Worm (Caenorhabditis elegans): Measurements from ENCODE around the gene tos-1.
A peak's percentile ranks its signal among the peaks of the same experiment; 100 is the strongest.

tos-1 gene

ce11 chrV:9343629-9344624 is at the start of gene tos-1 (continued):
- TF ChIP-seq hlh-30 (tag; optimal IDR thresholded peaks at IDR 0.05; ENCODE audit: insufficient read depth) = peak; percentile 100
- peak; percentile 77; the same call in 1 of the 2 replicates for TF ChIP-seq set-16 (GFP tag; IDR thresholded peaks at IDR 0.05)
- TF ChIP-seq dmd-8 (GFP tag; IDR thresholded peaks at IDR 0.05) = no peak
- TF ChIP-seq Y48G9A.11 (GFP tag; IDR thresholded peaks at IDR 0.05) = peak; percentile 93
- TF ChIP-seq lin-15B (tag; optimal IDR thresholded peaks at IDR 0.05) = peak; percentile 58
- peak; percentile 98 for TF ChIP-seq zfp-3 (GFP tag; conservative IDR thresholded peaks at IDR 0.05)
- TF ChIP-seq daf-16 (GFP tag; optimal IDR thresholded peaks at IDR 0.05) = peak; percentile 68 to 95
- TF ChIP-seq daf-16 (tag; optimal IDR thresholded peaks at IDR 0.05) = peak; percentile 74
- peak; percentile 96 for TF ChIP-seq nhr-77 (tag; optimal IDR thresholded peaks at IDR 0.05)
- peak; percentile 85 for TF ChIP-seq spr-3 (GFP tag; optimal IDR thresholded peaks at IDR 0.05)
- peak; percentile 46 for TF ChIP-seq lin-39 (tag; optimal IDR thresholded peaks at IDR 0.05)
- TF ChIP-seq ceh-20 (GFP tag; IDR thresholded peaks at IDR 0.05) = peak; percentile 100
- TF ChIP-seq spr-1 (tag; optimal IDR thresholded peaks at IDR 0.05) = peak; percentile 90
- TF ChIP-seq nhr-48 (tag; optimal IDR thresholded peaks at IDR 0.05) = peak; percentile 97
- peak; percentile 77; the same call in 1 of the 2 replicates for TF ChIP-seq mxl-2 (GFP tag; conservative IDR thresholded peaks at IDR 0.05)
- peak; percentile 97 for TF ChIP-seq nhr-102 (tag; optimal IDR thresholded peaks at IDR 0.05)
- peak; percentile 74 for TF ChIP-seq lin-1 (GFP tag; IDR thresholded peaks at IDR 0.05)
- peak; percentile 61 for TF ChIP-seq arid-1 (GFP tag; conservative IDR thresholded peaks at IDR 0.05)
- peak; percentile 99 for TF ChIP-seq nhr-11 (tag; optimal IDR thresholded peaks at IDR 0.05)
- TF ChIP-seq ceh-82 (tag; optimal IDR thresholded peaks at IDR 0.05) = no peak
- peak; percentile 97 for TF ChIP-seq ctbp-1 (GFP tag; IDR thresholded peaks at IDR 0.05)
- TF ChIP-seq unc-39 (tag; optimal IDR thresholded peaks at IDR 0.05) = peak; percentile 63
- peak; percentile 33 for TF ChIP-seq snpc-4 (tag; optimal IDR thresholded peaks at IDR 0.05)
- TF ChIP-seq mes-2 (tag; optimal IDR thresholded peaks at IDR 0.05; ENCODE audit: poor library complexity, severe bottlenecking) = peak; percentile 78
- TF ChIP-seq fkh-10 (GFP tag; optimal IDR thresholded peaks at IDR 0.05) = peak; percentile 98
- TF ChIP-seq snpc-1.2 (GFP tag; IDR thresholded peaks at IDR 0.05) = no peak
- TF ChIP-seq Y105C5A.15 (GFP tag; IDR thresholded peaks at IDR 0.05) = no peak
- no peak for TF ChIP-seq ceh-44 (GFP tag; IDR thresholded peaks at IDR 0.05)
- peak; percentile 94 for TF ChIP-seq php-3 (GFP tag; IDR thresholded peaks at IDR 0.05)
- TF ChIP-seq D1046.2 (GFP tag; IDR thresholded peaks at IDR 0.05) = peak; percentile 90; the same call in 1 of the 2 replicates
- peak; percentile 71 for TF ChIP-seq nhr-237 (tag; optimal IDR thresholded peaks at IDR 0.05)
- peak; percentile 97 for TF ChIP-seq T20F7.1 (GFP tag; optimal IDR thresholded peaks at IDR 0.05)
- TF ChIP-seq egl-43 (GFP tag; IDR thresholded peaks at IDR 0.05) = no peak
- TF ChIP-seq nhr-10 (tag; optimal IDR thresholded peaks at IDR 0.05) = peak; percentile 94
- TF ChIP-seq zip-11 (GFP tag; IDR thresholded peaks at IDR 0.05) = no peak
- peak; percentile 51 for TF ChIP-seq lir-3 (tag; optimal IDR thresholded peaks at IDR 0.05)
- peak; percentile 65 for TF ChIP-seq nhr-76 (tag; optimal IDR thresholded peaks at IDR 0.05)
- peak; percentile 53 for TF ChIP-seq F10B5.3 (tag; optimal IDR thresholded peaks at IDR 0.05)
- peak; percentile 84 for TF ChIP-seq dpl-1 (GFP tag; optimal IDR thresholded peaks at IDR 0.05)
- TF ChIP-seq lim-7 (GFP tag; IDR thresholded peaks at IDR 0.05) = peak; percentile 36; the same call in 1 of the 2 replicates
- TF ChIP-seq pqm-1 (tag; optimal IDR thresholded peaks at IDR 0.05) = peak; percentile 19
- TF ChIP-seq aha-1 (tag) = peak; percentile 100
- no peak for TF ChIP-seq skn-1 (tag; optimal IDR thresholded peaks at IDR 0.05)
- TF ChIP-seq nhr-41 (GFP tag; IDR thresholded peaks at IDR 0.05) = peak; percentile 79; the same call in 1 of the 2 replicates
- peak; percentile 98 for TF ChIP-seq tra-1 (GFP tag; IDR thresholded peaks at IDR 0.05)
- TF ChIP-seq tag-97 (GFP tag; IDR thresholded peaks at IDR 0.05) = no peak
- TF ChIP-seq pha-4 (GFP tag; IDR thresholded peaks at IDR 0.05) = peak; percentile 94
- TF ChIP-seq pha-4 (tag; optimal IDR thresholded peaks at IDR 0.05) = no peak
- peak; percentile 95 for TF ChIP-seq nhr-6 (tag; optimal IDR thresholded peaks at IDR 0.05)
- peak; percentile 99 for TF ChIP-seq mdl-1 (tag; optimal IDR thresholded peaks at IDR 0.05)

Measured in whole organism, L4 larva.